Fruit fly (Drosophila melanogaster) whole organism, embryonic: Measurements from ENCODE around the gene Dis3l2.

ENCODE experiments used
- Bgb ChIP-seq: fragments of 200-800 bp; sonication (Bioruptor generic); IDR thresholded peaks from 2 replicates; pipeline ENCODE4 v1.3.6; 2022; ENCODE audit warnings: missing biosample characterization, missing genetic modification characterization; ENCODE audit not compliant: partially characterized antibody
- CG11398 ChIP-seq: fragments of 200-800 bp; sonication (Bioruptor generic); optimal IDR thresholded peaks from 2 replicates; lab custom pipeline; 2016; ENCODE audit warnings: missing biosample characterization, missing genetic modification characterization
- CG11560 ChIP-seq: fragments of 200-800 bp; sonication (Bioruptor generic); IDR thresholded peaks from 3 replicates; pipeline ENCODE4 v1.3.6; 2022; ENCODE audit warnings: missing biosample characterization, missing genetic modification characterization
- CG11696 ChIP-seq: fragments of 200-800 bp; sonication (Bioruptor generic); IDR thresholded peaks from 2 replicates; pipeline ENCODE4 v1.3.6; 2022; ENCODE audit warnings: missing biosample characterization, missing genetic modification characterization
- CG12071 ChIP-seq: fragments of 200-800 bp; sonication (Bioruptor generic); optimal IDR thresholded peaks from 3 replicates; lab custom pipeline; 2018; ENCODE audit warnings: missing biosample characterization, mild to moderate bottlenecking, missing genetic modification characterization
- CG12769 ChIP-seq: fragments of 200-800 bp; sonication (Bioruptor generic); optimal IDR thresholded peaks from 2 replicates; lab custom pipeline; 2019; ENCODE audit warnings: missing biosample characterization, mild to moderate bottlenecking, missing genetic modification characterization, moderate library complexity
- CG12942 ChIP-seq: fragments of 200-800 bp; sonication (Bioruptor generic); optimal IDR thresholded peaks from 3 replicates; lab custom pipeline; 2016; ENCODE audit warnings: missing biosample characterization, missing genetic modification characterization
- CG14441 ChIP-seq: fragments of 200-800 bp; sonication (Bioruptor generic); IDR thresholded peaks from 2 replicates; pipeline ENCODE4 v1.3.6; 2022; ENCODE audit warnings: missing biosample characterization, missing genetic modification characterization
- CG14710 ChIP-seq: fragments of 200-800 bp; sonication (Bioruptor generic); optimal IDR thresholded peaks from 3 replicates; lab custom pipeline; 2019; ENCODE audit warnings: missing biosample characterization, mild to moderate bottlenecking, missing genetic modification characterization, moderate library complexity
- CG18619 ChIP-seq: fragments of 200-800 bp; sonication (Bioruptor generic); optimal IDR thresholded peaks from 3 replicates; lab custom pipeline; 2017; ENCODE audit warnings: missing biosample characterization, mild to moderate bottlenecking, missing genetic modification characterization
- CG18764 ChIP-seq: fragments of 200-800 bp; sonication (Bioruptor generic); optimal IDR thresholded peaks from 3 replicates; lab custom pipeline; 2016; ENCODE audit warnings: missing biosample characterization, missing genetic modification characterization
- CG2678 ChIP-seq: fragments of 200-800 bp; sonication (Bioruptor generic); optimal IDR thresholded peaks from 3 replicates; lab custom pipeline; 2019; ENCODE audit warnings: missing biosample characterization, mild to moderate bottlenecking, missing genetic modification characterization, moderate library complexity
- CG4854 ChIP-seq: fragments of 200-800 bp; sonication (Bioruptor generic); optimal IDR thresholded peaks from 2 replicates; lab custom pipeline; 2016; ENCODE audit warnings: missing biosample characterization, missing genetic modification characterization, inconsistent platforms
- CG6272 ChIP-seq: fragments of 200-800 bp; sonication (Bioruptor generic); IDR thresholded peaks from 2 replicates; pipeline ENCODE4 v1.3.6; 2022; ENCODE audit warnings: missing biosample characterization, missing genetic modification characterization
- CG7987 ChIP-seq: fragments of 200-800 bp; sonication (Bioruptor generic); optimal IDR thresholded peaks from 2 replicates; lab custom pipeline; 2018; ENCODE audit warnings: missing biosample characterization, mild to moderate bottlenecking, missing genetic modification characterization, moderate library complexity
- CG8478 ChIP-seq: fragments of >200 bp; optimal IDR thresholded peaks from 2 replicates; lab custom pipeline; 2018
- CG9817 ChIP-seq: fragments of 200-800 bp; sonication (Bioruptor generic); optimal IDR thresholded peaks from 2 replicates; lab custom pipeline; 2018; ENCODE audit warnings: missing biosample characterization, mild to moderate bottlenecking, missing genetic modification characterization, moderate library complexity
- CG9876 ChIP-seq: fragments of 200-800 bp; sonication (Bioruptor generic); optimal IDR thresholded peaks from 2 replicates; lab custom pipeline; 2016; ENCODE audit warnings: missing biosample characterization, missing genetic modification characterization
- Dek ChIP-seq: fragments of 200-800 bp; sonication (Bioruptor generic); optimal IDR thresholded peaks from 3 replicates; lab custom pipeline; 2019; ENCODE audit warnings: missing biosample characterization, mild to moderate bottlenecking, missing genetic modification characterization, moderate library complexity
- Dll ChIP-seq: fragments of 200-800 bp; sonication (Bioruptor generic); IDR thresholded peaks from 4 replicates; pipeline ENCODE4 v1.3.6; 2022; ENCODE audit warnings: missing biosample characterization, missing genetic modification characterization; ENCODE audit not compliant: partially characterized antibody
- Dref ChIP-seq: fragments of 200-800 bp; sonication (Bioruptor generic); IDR thresholded peaks from 2 replicates; pipeline ENCODE4 v1.3.6; 2022; ENCODE audit warnings: missing biosample characterization, missing genetic modification characterization
- Fer2 ChIP-seq: fragments of 200-800 bp; sonication (Bioruptor generic); optimal IDR thresholded peaks from 2 replicates; lab custom pipeline; 2018; ENCODE audit warnings: missing biosample characterization, mild to moderate bottlenecking, missing genetic modification characterization, moderate library complexity
- Hr39 ChIP-seq: fragments of >200 bp; optimal IDR thresholded peaks from 2 replicates; lab custom pipeline; 2017
- NK7.1 ChIP-seq: fragments of 200-800 bp; sonication (Bioruptor generic); optimal IDR thresholded peaks from 3 replicates; lab custom pipeline; 2016; ENCODE audit warnings: missing biosample characterization, missing genetic modification characterization
- Optix ChIP-seq: fragments of 200-800 bp; sonication (Bioruptor generic); IDR thresholded peaks from 3 replicates; pipeline ENCODE4 v1.3.6; 2022; ENCODE audit warnings: missing biosample characterization, missing genetic modification characterization
- bcd ChIP-seq: fragments of 200-800 bp; sonication (Bioruptor generic); optimal IDR thresholded peaks from 2 replicates; lab custom pipeline; 2017; ENCODE audit warnings: missing biosample characterization, mild to moderate bottlenecking, missing genetic modification characterization
- chif ChIP-seq, 2 experiments: fragments of 200-800 bp; sonication (Bioruptor generic); optimal IDR thresholded peaks; 3 replicates each; lab custom pipeline; 2016; ENCODE audit warnings: missing biosample characterization in 2 of 2, missing genetic modification characterization in 2 of 2
- disco-r ChIP-seq: fragments of 200-800 bp; sonication (Bioruptor generic); optimal IDR thresholded peaks from 2 replicates; lab custom pipeline; 2016; ENCODE audit warnings: missing biosample characterization, missing genetic modification characterization
- dm ChIP-seq: fragments of 200-800 bp; sonication (Bioruptor generic); optimal IDR thresholded peaks from 3 replicates; lab custom pipeline; 2016; ENCODE audit warnings: missing biosample characterization, missing genetic modification characterization
- dmrt11E ChIP-seq: fragments of 200-800 bp; sonication (Bioruptor generic); optimal IDR thresholded peaks from 3 replicates; lab custom pipeline; 2018; ENCODE audit warnings: missing biosample characterization, mild to moderate bottlenecking, missing genetic modification characterization, moderate library complexity
- exex ChIP-seq: fragments of 200-800 bp; sonication (Bioruptor generic); optimal IDR thresholded peaks from 4 replicates; lab custom pipeline; 2018; ENCODE audit warnings: missing biosample characterization, mild to moderate bottlenecking, missing genetic modification characterization, moderate library complexity
- fu2 ChIP-seq: fragments of 200-800 bp; sonication (Bioruptor generic); optimal IDR thresholded peaks from 2 replicates; lab custom pipeline; 2016; ENCODE audit warnings: missing biosample characterization, missing genetic modification characterization
- gt ChIP-seq: fragments of 200-800 bp; sonication (Bioruptor generic); IDR thresholded peaks from 2 replicates; pipeline ENCODE4 v1.3.6; 2022; ENCODE audit warnings: missing biosample characterization, missing genetic modification characterization
- hbn ChIP-seq: fragments of 200-800 bp; sonication (Bioruptor generic); IDR thresholded peaks from 2 replicates; pipeline ENCODE4 v1.3.6; 2022; ENCODE audit warnings: missing biosample characterization, missing genetic modification characterization; ENCODE audit not compliant: partially characterized antibody
- jumu ChIP-seq: fragments of 200-800 bp; sonication (Bioruptor generic); optimal IDR thresholded peaks from 3 replicates; lab custom pipeline; 2016; ENCODE audit warnings: missing biosample characterization, missing genetic modification characterization
- ken ChIP-seq: fragments of 200-800 bp; sonication (Bioruptor generic); IDR thresholded peaks from 3 replicates; pipeline ENCODE4 v1.3.6; 2022; ENCODE audit warnings: missing biosample characterization, missing genetic modification characterization
- luna ChIP-seq: fragments of 200-800 bp; sonication (Bioruptor generic); optimal IDR thresholded peaks from 2 replicates; lab custom pipeline; 2016; ENCODE audit warnings: missing biosample characterization, missing genetic modification characterization
- mld ChIP-seq: fragments of 200-800 bp; sonication (Bioruptor generic); IDR thresholded peaks from 3 replicates; pipeline ENCODE4 v1.3.6; 2022; ENCODE audit warnings: missing biosample characterization, missing genetic modification characterization; ENCODE audit not compliant: partially characterized antibody
- nerfin-1 ChIP-seq: fragments of 200-800 bp; sonication (Bioruptor generic); optimal IDR thresholded peaks from 3 replicates; lab custom pipeline; 2019; ENCODE audit warnings: missing biosample characterization, mild to moderate bottlenecking, missing genetic modification characterization, moderate library complexity
- pfk ChIP-seq: fragments of 200-800 bp; sonication (Bioruptor generic); optimal IDR thresholded peaks from 2 replicates; lab custom pipeline; 2018; ENCODE audit warnings: missing biosample characterization, mild to moderate bottlenecking, missing genetic modification characterization, moderate library complexity
- sens-2 ChIP-seq: fragments of 200-800 bp; sonication (Bioruptor generic); IDR thresholded peaks from 2 replicates; pipeline ENCODE4 v1.3.6; 2022; ENCODE audit warnings: missing biosample characterization, missing genetic modification characterization
- slp2 ChIP-seq: fragments of 200-800 bp; sonication (Bioruptor generic); optimal IDR thresholded peaks from 2 replicates; lab custom pipeline; 2016; ENCODE audit warnings: missing biosample characterization, missing genetic modification characterization
- sug ChIP-seq: fragments of 200-800 bp; optimal IDR thresholded peaks from 2 replicates; lab custom pipeline; 2019; ENCODE audit warnings: missing biosample characterization, mild to moderate bottlenecking, missing genetic modification characterization, moderate library complexity
- tin ChIP-seq: fragments of 200-800 bp; sonication (Bioruptor generic); optimal IDR thresholded peaks from 3 replicates; lab custom pipeline; 2016; ENCODE audit warnings: missing biosample characterization, missing genetic modification characterization
- toy ChIP-seq: fragments of 200-800 bp; sonication (Bioruptor generic); IDR thresholded peaks from 2 replicates; pipeline ENCODE4 v1.3.6; 2022; ENCODE audit warnings: missing biosample characterization, missing genetic modification characterization
- trh ChIP-seq: fragments of 200-800 bp; sonication (Bioruptor generic); optimal IDR thresholded peaks from 2 replicates; lab custom pipeline; 2016; ENCODE audit warnings: missing biosample characterization, missing genetic modification characterization
- unpg ChIP-seq: fragments of 200-800 bp; sonication (Bioruptor generic); optimal IDR thresholded peaks from 3 replicates; lab custom pipeline; 2018; ENCODE audit warnings: missing biosample characterization, mild to moderate bottlenecking, missing genetic modification characterization, moderate library complexity
- vfl ChIP-seq: fragments of 200-800 bp; sonication (Bioruptor generic); optimal IDR thresholded peaks from 2 replicates; lab custom pipeline; 2016; ENCODE audit warnings: missing biosample characterization, missing genetic modification characterization
- zf30C ChIP-seq: fragments of 200-800 bp; sonication (Bioruptor generic); optimal IDR thresholded peaks from 3 replicates; lab custom pipeline; 2018; ENCODE audit warnings: missing biosample characterization, mild to moderate bottlenecking, missing genetic modification characterization

The Dis3l2 gene

DNA sequence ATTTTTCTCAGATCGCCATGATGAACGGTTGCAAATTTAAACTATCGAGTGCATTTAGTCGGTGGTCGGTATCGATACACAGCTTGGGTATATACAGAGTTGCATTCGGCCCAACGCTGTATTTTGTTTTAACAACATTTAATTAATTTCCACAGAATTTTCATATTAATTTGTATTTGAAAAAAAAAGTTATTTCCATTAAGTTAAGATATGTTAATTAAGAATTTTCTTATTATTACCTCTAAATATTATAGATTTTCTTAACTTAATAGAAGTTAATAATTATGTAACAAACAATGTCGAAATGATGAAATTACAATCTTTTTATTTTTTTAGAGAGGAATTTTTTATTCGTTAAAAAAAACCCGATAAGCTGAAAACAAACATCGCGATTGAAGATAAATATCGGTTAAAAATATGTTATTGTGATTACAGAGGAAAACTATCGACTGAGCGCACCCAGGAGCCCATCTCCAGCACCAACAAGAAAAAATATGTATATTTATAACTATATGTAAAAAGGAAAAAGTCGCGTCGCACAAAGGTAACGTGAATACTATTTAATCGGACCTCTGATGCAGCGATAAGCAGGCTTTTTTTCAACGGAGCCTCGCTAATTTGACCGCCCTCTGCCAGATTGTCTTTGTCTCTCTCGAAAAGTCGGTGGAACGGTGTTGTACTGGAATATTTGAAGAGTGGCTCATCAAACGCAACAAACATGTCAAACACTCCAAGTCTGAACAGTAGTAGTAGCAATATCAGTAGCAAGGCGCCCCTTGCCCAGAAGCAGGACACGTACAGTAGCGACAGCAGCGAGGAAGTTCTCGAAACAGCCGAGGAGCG, 12.5 kb upstream of the Dis3l2 start, which contains the start of the genes rno and mri (continued):
- TF ChIP-seq mld (peak; percentile 80), CG6272 (GFP tag; lab: Robert Waterston, UW) (peak; percentile 67), zf30C (GFP tag; lab: Kevin White, UChicago) (no peak), gt (GFP tag; lab: Robert Waterston, UW) (no peak), jumu (no peak), disco-r (no peak), CG14441 (GFP tag; lab: Robert Waterston, UW) (peak; percentile 78), CG4854 (GFP tag; lab: Kevin White, UChicago) (no peak), dm (GFP tag; lab: Kevin White, UChicago) (no peak), Dref (peak; percentile 83), CG11560 (tag; lab: Robert Waterston, UW) (peak; percentile 97), Fer2 (tag; lab: Kevin White, UChicago) (peak; percentile 50), pfk (GFP tag; lab: Kevin White, UChicago) (no peak), CG9817 (tag; lab: Kevin White, UChicago) (peak; percentile 77), hbn (peak; percentile 91), ken (GFP tag; lab: Robert Waterston, UW) (peak; percentile 64; the same call in 2 of the 3 replicates), vfl (GFP tag; lab: Kevin White, UChicago) (no peak), luna (GFP tag; lab: Kevin White, UChicago) (no peak), NK7.1 (GFP tag; lab: Kevin White, UChicago) (no peak), sug (tag; lab: Kevin White, UChicago) (peak; percentile 73), unpg (peak; percentile 67), toy (no peak), CG8478 (no peak), CG9876 (GFP tag; lab: Kevin White, UChicago) (no peak), CG7987 (GFP tag; lab: Kevin White, UChicago) (no peak), CG12769 (tag; lab: Kevin White, UChicago) (no peak), CG11696 (GFP tag; lab: Robert Waterston, UW) (peak; percentile 53), CG18619 (peak; percentile 44), CG2678 (tag; lab: Kevin White, UChicago) (peak; percentile 68), CG12942 (GFP tag; lab: Kevin White, UChicago) (peak; percentile 63), chif (GFP tag; optimal IDR thresholded peaks at IDR 0.05; lab: Kevin White, UChicago) (no peak), dmrt11E (tag; lab: Kevin White, UChicago) (peak; percentile 76), fu2 (GFP tag; lab: Kevin White, UChicago) (no peak), slp2 (no peak), tin (GFP tag; lab: Kevin White, UChicago) (peak; percentile 58), Bgb (GFP tag; lab: Robert Waterston, UW) (peak; percentile 95), CG14710 (peak; percentile 93), CG18764 (GFP tag; lab: Kevin White, UChicago) (peak; percentile 50), bcd (GFP tag; lab: Kevin White, UChicago) (peak; percentile 64), Dek (peak; percentile 67), trh (GFP tag; lab: Kevin White, UChicago) (peak; percentile 44), CG11398 (GFP tag; lab: Kevin White, UChicago) (no peak), sens-2 (GFP tag; lab: Robert Waterston, UW) (peak; percentile 35; the same call in 1 of the 2 replicates), Optix (GFP tag; lab: Robert Waterston, UW) (peak; percentile 30; the same call in 1 of the 3 replicates), exex (tag; lab: Kevin White, UChicago) (no peak), Hr39 (lab: Kevin White, UChicago) (no peak), Dll (GFP tag; lab: Robert Waterston, UW) (peak; percentile 95), nerfin-1 (tag; lab: Kevin White, UChicago) (peak; percentile 36), CG12071 (no peak)
